Worm (Caenorhabditis elegans) whole organism, L1 larva: ENCODE data around the gene Y65A5A.24.

Experiments used
- C04F5.9 ChIP-seq: sonication (generic microtip); optimal IDR thresholded peaks from 2 replicates; lab custom pipeline; 2016; ENCODE audit warnings: missing genetic modification characterization, missing compliant biosample characterization
- C34B4.2 ChIP-seq: sonication (generic microtip); optimal IDR thresholded peaks from 2 replicates; lab custom pipeline; 2017; ENCODE audit warnings: mild to moderate bottlenecking, missing genetic modification characterization, missing compliant biosample characterization
- F16B12.6 ChIP-seq: fragments of 150-350 bp; optimal IDR thresholded peaks from 2 replicates; lab custom pipeline; 2014; ENCODE audit warnings: missing biosample characterization, missing genetic modification characterization
- Y116A8C.19 ChIP-seq: sonication (generic microtip); optimal IDR thresholded peaks from 2 replicates; lab custom pipeline; 2016; ENCODE audit warnings: missing compliant biosample characterization, missing genetic modification characterization, borderline replicate concordance
- alr-1 ChIP-seq: fragments of 200-800 bp; sonication (Bioruptor generic); optimal IDR thresholded peaks from 2 replicates; lab custom pipeline; 2018; ENCODE audit warnings: borderline replicate concordance, mild to moderate bottlenecking, missing genetic modification characterization, missing compliant biosample characterization
- ama-1 ChIP-seq: fragments of 150-350 bp; optimal IDR thresholded peaks from 2 replicates; lab custom pipeline; 2014
- blmp-1 ChIP-seq: fragments of 150-350 bp; optimal IDR thresholded peaks from 2 replicates; lab custom pipeline; 2014; ENCODE audit warnings: missing biosample characterization, missing genetic modification characterization
- ceh-82 ChIP-seq, 3 experiments: fragments of 150-350 bp in 1 of 3; sonication (generic microtip) in 2 of 3; optimal IDR thresholded peaks; 2 replicates each; lab custom pipeline; 2014 to 2017; ENCODE audit warnings: missing biosample characterization in 3 of 3, missing genetic modification characterization in 3 of 3
- ceh-88 ChIP-seq: fragments of 200-800 bp; sonication (Bioruptor generic); IDR thresholded peaks from 2 replicates; pipeline ENCODE4 v1.3.6; 2022; ENCODE audit warnings: missing genetic modification characterization, missing compliant biosample characterization
- ceh-90 ChIP-seq: sonication (generic microtip); optimal IDR thresholded peaks from 2 replicates; lab custom pipeline; 2016; ENCODE audit warnings: missing genetic modification characterization, missing compliant biosample characterization
- dpl-1 ChIP-seq, 3 experiments: fragments of 150-350 bp in 2 of 3; sonication (generic microtip) in 1 of 3; optimal IDR thresholded peaks; 2 replicates each; lab custom pipeline; 2014 to 2017; ENCODE audit warnings: missing biosample characterization in 3 of 3, missing genetic modification characterization in 3 of 3, missing genetic modification reagents in 3 of 3
- dsc-1 ChIP-seq: sonication (generic microtip); optimal IDR thresholded peaks from 2 replicates; lab custom pipeline; 2016; ENCODE audit warnings: mild to moderate bottlenecking, missing genetic modification characterization, missing compliant biosample characterization
- efl-1 ChIP-seq, 4 experiments: fragments of 150-350 bp; optimal IDR thresholded peaks in 3 of 4; peaks in 1 of 4; 1 replicate in 1 of 4; 2 replicates in 3 of 4; lab custom pipeline; 2014; ENCODE audit warnings: missing biosample characterization in 2 of 4, missing genetic modification characterization in 2 of 4, missing genetic modification reagents in 2 of 4
- egl-27 ChIP-seq, 2 experiments: fragments of 150-350 bp in 1 of 2; sonication (generic microtip); optimal IDR thresholded peaks; 3 replicates each; lab custom pipeline; 2017 to 2018; ENCODE audit warnings: missing biosample characterization in 2 of 2, missing genetic modification characterization in 2 of 2, missing genetic modification reagents in 2 of 2
- fkh-10 ChIP-seq: sonication (generic microtip); optimal IDR thresholded peaks from 2 replicates; lab custom pipeline; 2017; ENCODE audit warnings: missing biosample characterization, missing genetic modification reagents, missing genetic modification characterization
- fos-1 ChIP-seq: fragments of 150-350 bp; optimal IDR thresholded peaks from 2 replicates; lab custom pipeline; 2014; ENCODE audit warnings: missing biosample characterization, missing genetic modification characterization
- isw-1 ChIP-seq: fragments of 200-800 bp; sonication (Bioruptor generic); IDR thresholded peaks from 2 replicates; pipeline ENCODE4 v1.3.6; 2022; ENCODE audit warnings: missing genetic modification characterization, missing compliant biosample characterization
- jun-1 ChIP-seq: fragments of 150-350 bp; optimal IDR thresholded peaks from 2 replicates; lab custom pipeline; 2014; ENCODE audit warnings: missing biosample characterization, missing genetic modification reagents, missing genetic modification characterization
- lin-13 ChIP-seq: fragments of 150-350 bp; optimal IDR thresholded peaks from 2 replicates; lab custom pipeline; 2014; ENCODE audit warnings: missing biosample characterization, missing genetic modification reagents, missing genetic modification characterization
- lin-15B ChIP-seq: fragments of 150-350 bp; sonication (generic microtip); optimal IDR thresholded peaks from 3 replicates; lab custom pipeline; 2014; ENCODE audit warnings: missing biosample characterization, missing genetic modification characterization
- lin-39 ChIP-seq: fragments of 150-350 bp; optimal IDR thresholded peaks from 2 replicates; lab custom pipeline; 2014; ENCODE audit warnings: missing biosample characterization, missing genetic modification reagents, missing genetic modification characterization
- lir-3 ChIP-seq: sonication (generic microtip); optimal IDR thresholded peaks from 2 replicates; lab custom pipeline; 2016; ENCODE audit warnings: mild to moderate bottlenecking, missing genetic modification characterization, moderate library complexity, missing compliant biosample characterization; ENCODE audit not compliant: poor library complexity
- lsy-2 ChIP-seq, 2 experiments: fragments of 150-350 bp; optimal IDR thresholded peaks; 2 replicates each; lab custom pipeline; 2014; ENCODE audit warnings: missing biosample characterization in 2 of 2, missing genetic modification characterization in 2 of 2
- mep-1 ChIP-seq: fragments of 150-350 bp; optimal IDR thresholded peaks from 2 replicates; lab custom pipeline; 2014; ENCODE audit warnings: missing biosample characterization, missing genetic modification characterization
- nhr-19 ChIP-seq: fragments of 200-800 bp; sonication (Bioruptor generic); conservative IDR thresholded peaks from 2 replicates; pipeline ENCODE4 v1.3.6; 2022; ENCODE audit warnings: missing genetic modification characterization, missing compliant biosample characterization
- nhr-28 ChIP-seq: fragments of 150-350 bp; optimal IDR thresholded peaks from 2 replicates; lab custom pipeline; 2014; ENCODE audit warnings: missing biosample characterization, missing genetic modification characterization
- nhr-71 ChIP-seq: sonication (generic microtip); optimal IDR thresholded peaks from 2 replicates; lab custom pipeline; 2016; ENCODE audit warnings: mild to moderate bottlenecking, missing genetic modification characterization, moderate library complexity, missing compliant biosample characterization
- nhr-85 ChIP-seq: sonication (generic microtip); peaks from one replicate; lab custom pipeline; 2016; ENCODE audit warnings: missing genetic modification characterization, inconsistent platforms, missing compliant biosample characterization
- nhr-90 ChIP-seq: sonication (generic microtip); optimal IDR thresholded peaks from 2 replicates; lab custom pipeline; 2016; ENCODE audit warnings: mild to moderate bottlenecking, missing genetic modification characterization, missing compliant biosample characterization; ENCODE audit not compliant: poor library complexity
- pag-3 ChIP-seq: sonication (generic microtip); optimal IDR thresholded peaks from 2 replicates; lab custom pipeline; 2017; ENCODE audit warnings: missing genetic modification characterization, mild to moderate bottlenecking, missing compliant biosample characterization, antibody characterized with exemption, borderline replicate concordance; ENCODE audit not compliant: insufficient read depth
- snu-23 ChIP-seq: sonication (generic microtip); optimal IDR thresholded peaks from 2 replicates; lab custom pipeline; 2016; ENCODE audit warnings: missing genetic modification characterization, missing compliant biosample characterization
- sox-4 ChIP-seq: sonication (generic microtip); optimal IDR thresholded peaks from 2 replicates; lab custom pipeline; 2016; ENCODE audit warnings: missing genetic modification characterization, missing compliant biosample characterization
- sup-37 ChIP-seq: fragments of 200-800 bp; sonication (Bioruptor generic); optimal IDR thresholded peaks from 2 replicates; lab custom pipeline; 2018; ENCODE audit warnings: mild to moderate bottlenecking, missing genetic modification characterization, missing compliant biosample characterization
- swsn-7 ChIP-seq: sonication (generic microtip); optimal IDR thresholded peaks from 2 replicates; lab custom pipeline; 2016; ENCODE audit warnings: missing genetic modification characterization, missing compliant biosample characterization
- tlp-1 ChIP-seq: fragments of 150-350 bp; optimal IDR thresholded peaks from 2 replicates; lab custom pipeline; 2014; ENCODE audit warnings: missing biosample characterization, missing genetic modification characterization
- unc-130 ChIP-seq: fragments of 150-350 bp; optimal IDR thresholded peaks from 2 replicates; lab custom pipeline; 2017; ENCODE audit warnings: missing biosample characterization, missing genetic modification characterization, inconsistent platforms
- unc-30 ChIP-seq: sonication (generic microtip); optimal IDR thresholded peaks from 2 replicates; lab custom pipeline; 2017; ENCODE audit warnings: missing biosample characterization, missing genetic modification characterization
- unc-62 ChIP-seq: fragments of 150-350 bp; optimal IDR thresholded peaks from 2 replicates; lab custom pipeline; 2014; ENCODE audit warnings: missing biosample characterization, missing genetic modification reagents, missing genetic modification characterization
- zag-1 ChIP-seq: fragments of 150-350 bp; optimal IDR thresholded peaks from 2 replicates; lab custom pipeline; 2014; ENCODE audit warnings: missing biosample characterization, missing genetic modification characterization
- zip-4 ChIP-seq: fragments of 200-800 bp; sonication (Bioruptor generic); optimal IDR thresholded peaks from 2 replicates; lab custom pipeline; 2018; ENCODE audit warnings: mild to moderate bottlenecking, missing genetic modification characterization, moderate library complexity, missing compliant biosample characterization
- ztf-11 ChIP-seq, 2 experiments: sonication (generic microtip); optimal IDR thresholded peaks; 2 replicates each; lab custom pipeline; 2016 to 2017; ENCODE audit warnings: missing genetic modification characterization in 2 of 2, missing biosample characterization in 1 of 2, missing compliant biosample characterization in 1 of 2

The Y65A5A.24 gene

DNA sequence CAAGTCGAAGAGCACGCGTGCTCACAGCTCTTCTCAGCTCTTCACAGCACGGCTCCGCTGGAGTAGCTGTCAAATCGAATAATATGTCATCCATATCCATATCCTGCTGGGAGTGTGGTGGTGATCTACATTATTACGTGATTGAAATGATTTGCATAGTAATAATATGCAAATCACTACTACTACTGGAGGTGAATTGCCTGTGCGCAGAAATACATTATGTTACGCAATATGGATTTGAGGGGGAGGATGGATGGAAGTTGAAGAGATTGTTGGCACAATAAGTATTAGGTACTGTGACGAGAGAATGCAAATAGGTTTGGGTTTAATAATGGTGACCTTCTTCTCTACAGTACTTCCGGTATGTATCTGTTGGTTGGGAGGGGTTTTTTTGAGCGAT lies 9.5 kb downstream of the Y65A5A.24 start:
- TF ChIP-seq nhr-85 (tag; lab: Kevin White, UChicago) (peak; percentile 33), nhr-90 (tag; lab: Kevin White, UChicago) (no peak), mep-1 (tag; lab: Kevin White, UChicago) (no peak)
- TF ChIP-seq, all 84 proteins: peak for 1

DNA sequence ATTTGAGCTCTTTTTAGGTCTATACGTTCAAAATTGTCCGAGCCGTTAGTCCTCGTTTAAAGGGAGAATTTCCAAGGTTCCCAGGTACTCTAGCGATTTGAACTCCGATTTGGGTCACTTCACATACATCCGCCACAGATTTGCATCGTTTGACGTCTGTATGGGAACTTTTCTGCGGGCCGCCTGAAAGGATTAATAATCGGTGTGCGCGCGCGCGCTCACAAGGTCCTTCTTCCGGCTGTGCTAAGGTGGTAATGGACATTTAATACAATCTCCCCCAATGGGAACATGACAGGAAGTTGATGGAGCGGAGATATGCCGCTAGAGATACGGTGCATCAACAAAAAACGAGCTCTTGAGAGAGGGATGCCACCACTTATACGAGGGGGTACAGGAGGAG lies 14.0 kb downstream of the Y65A5A.24 start:
- TF ChIP-seq alr-1 (no peak), dsc-1 (tag; lab: Kevin White, UChicago) (no peak), ceh-90 (tag; lab: Kevin White, UChicago) (no peak), nhr-28 (tag; lab: Kevin White, UChicago) (no peak), dpl-1 (GFP tag; optimal IDR thresholded peaks at IDR 0.05; lab: Kevin White, UChicago) (no peak), C04F5.9 (tag; lab: Kevin White, UChicago) (no peak), sup-37 (GFP tag; lab: Kevin White, UChicago) (no peak), isw-1 (GFP tag; lab: Robert Waterston, UW) (no peak), lsy-2 (tag; optimal IDR thresholded peaks at IDR 0.05; lab: Kevin White, UChicago) (no peak), F16B12.6 (tag; lab: Kevin White, UChicago) (no peak), ceh-82 (tag; optimal IDR thresholded peaks at IDR 0.05; lab: Kevin White, UChicago) (no peak), unc-30 (tag; lab: Kevin White, UChicago) (no peak)

DNA sequence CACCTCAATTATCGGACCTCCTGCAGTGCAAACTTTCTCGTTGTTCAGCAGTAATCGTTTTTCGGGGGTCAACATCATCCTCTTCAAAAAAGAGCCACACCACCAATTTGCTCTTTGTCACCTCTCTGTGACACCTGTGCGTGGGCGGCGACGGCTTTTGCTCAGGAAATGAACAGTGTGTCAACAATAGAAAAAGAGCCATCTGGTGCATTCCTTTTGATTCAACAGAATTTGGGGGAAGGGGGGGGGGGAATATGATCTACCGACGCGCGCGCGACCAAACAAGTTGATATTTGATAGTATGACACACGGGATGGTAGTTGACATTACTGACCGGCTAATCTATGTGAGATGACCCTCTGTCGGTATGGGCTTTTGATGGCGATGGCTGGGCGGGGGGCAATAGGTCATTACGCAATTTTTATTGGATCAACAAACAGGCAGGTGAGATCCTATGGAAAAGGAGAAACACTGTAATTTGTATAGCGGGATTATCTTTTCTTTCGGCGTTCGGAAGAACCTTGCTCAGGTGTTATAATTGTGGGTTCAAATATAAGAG lies 16.4 kb downstream of the Y65A5A.24 start:
- TF ChIP-seq egl-27 (tag; optimal IDR thresholded peaks at IDR 0.05; lab: Kevin White, UChicago) (no peak), sox-4 (tag; lab: Kevin White, UChicago) (no peak), isw-1 (GFP tag; lab: Robert Waterston, UW) (no peak), nhr-85 (tag; lab: Kevin White, UChicago) (peak; percentile 51)

DNA sequence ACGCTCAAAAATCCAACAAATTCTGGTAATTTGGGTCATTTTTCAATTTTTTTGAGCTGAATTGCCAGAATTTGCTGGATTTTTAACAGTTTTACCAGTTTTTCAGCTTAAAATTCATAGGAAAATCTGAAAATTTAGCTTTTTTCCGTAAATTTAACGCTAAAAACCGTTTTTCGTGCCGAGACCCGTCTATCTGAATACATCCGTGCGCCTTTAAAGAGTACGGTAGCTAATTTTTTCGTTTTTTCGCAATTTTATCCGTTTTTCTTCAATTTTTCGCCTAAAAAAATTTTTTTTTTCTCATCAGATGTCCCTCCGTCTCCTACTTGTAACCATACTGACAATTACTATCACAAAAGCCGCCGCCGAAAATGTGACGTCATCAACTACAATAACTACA lies 17.9 kb downstream of the Y65A5A.24 start, which contains the start of gene Y65A5A.2:
Y65A5A.2 (plus strand) TSS at position 308 of the 400 bp plus-strand sequence.
- TF ChIP-seq C34B4.2 (no peak), efl-1 (optimal IDR thresholded peaks at IDR 0.05; lab: Kevin White, UChicago) (no peak), efl-1 (GFP tag; optimal IDR thresholded peaks at IDR 0.05 in 1 of 2; lab: Kevin White, UChicago) (no peak), lin-15B (tag; lab: Kevin White, UChicago) (no peak), ztf-11 (tag; optimal IDR thresholded peaks at IDR 0.05; lab: Kevin White, UChicago) (no peak), egl-27 (tag; optimal IDR thresholded peaks at IDR 0.05; lab: Kevin White, UChicago) (no peak), zag-1 (tag; lab: Kevin White, UChicago) (no peak), nhr-90 (tag; lab: Kevin White, UChicago) (no peak), jun-1 (tag; lab: Kevin White, UChicago) (no peak), unc-130 (tag; lab: Kevin White, UChicago) (no peak), lsy-2 (tag; optimal IDR thresholded peaks at IDR 0.05; lab: Kevin White, UChicago) (no peak), lir-3 (no peak), snu-23 (no peak), tlp-1 (no peak), nhr-71 (tag; lab: Kevin White, UChicago) (no peak), pag-3 (tag; lab: Kevin White, UChicago) (no peak)

DNA sequence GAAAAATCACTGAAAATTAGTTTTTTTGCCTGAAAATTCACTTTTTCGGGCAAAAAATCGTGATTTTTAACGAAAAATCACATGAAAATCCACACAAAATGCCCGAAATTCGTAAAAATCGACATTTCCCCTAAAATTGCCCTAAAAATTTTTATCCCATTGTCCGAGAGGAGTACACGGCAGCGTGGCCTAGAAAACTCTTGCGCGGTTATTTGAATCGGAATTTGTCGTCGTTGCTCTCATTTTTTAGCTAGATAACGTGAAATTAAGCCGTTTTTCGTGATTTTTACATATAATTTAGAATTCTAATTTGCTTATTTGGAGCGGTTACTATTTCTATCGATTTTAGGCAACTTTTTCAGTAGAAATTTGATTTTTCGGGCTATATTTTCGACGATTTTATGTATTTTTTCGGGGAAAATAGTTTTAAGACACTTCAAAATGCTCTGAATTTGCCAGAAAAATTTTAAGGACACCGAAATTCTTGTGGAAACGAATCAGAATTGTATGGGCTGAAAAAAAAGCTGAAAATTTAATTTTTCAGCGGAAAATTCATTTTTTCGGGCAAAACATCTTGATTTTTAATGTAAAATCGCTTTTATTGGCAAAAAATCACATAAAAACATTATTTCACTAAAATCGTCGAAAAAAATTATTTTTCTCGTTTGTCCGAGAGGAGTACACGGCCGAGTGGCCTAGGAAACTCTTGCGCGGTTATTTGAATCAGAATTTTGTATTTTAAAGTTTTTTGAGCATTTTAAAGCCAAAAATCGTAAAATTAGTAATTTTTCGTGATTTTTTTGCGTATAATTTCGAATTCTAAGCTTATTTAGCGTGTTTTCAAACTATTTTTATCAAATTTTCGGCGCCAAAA lies 21.6 kb downstream of the Y65A5A.24 start:
- TF ChIP-seq ama-1 (lab: Kevin White, UChicago), result no peak
- peak; percentile 82 for TF ChIP-seq zip-4 (GFP tag; lab: Kevin White, UChicago)
- TF ChIP-seq nhr-19 (GFP tag; lab: Robert Waterston, UW), result peak; percentile 82
- no peak for TF ChIP-seq tlp-1
- no peak for TF ChIP-seq fkh-10
- peak; percentile 51 for TF ChIP-seq lin-13 (GFP tag; lab: Kevin White, UChicago)
- peak; percentile 90 for TF ChIP-seq C04F5.9 (tag; lab: Kevin White, UChicago)
- TF ChIP-seq C34B4.2, result peak; percentile 41
- TF ChIP-seq lsy-2 (tag; optimal IDR thresholded peaks at IDR 0.05; lab: Kevin White, UChicago), result peak; percentile 74 to 81
- peak; percentile 74 for TF ChIP-seq lin-39 (tag; lab: Kevin White, UChicago)
- TF ChIP-seq fos-1 (tag; lab: Kevin White, UChicago), result peak; percentile 44
- TF ChIP-seq blmp-1, result peak; percentile 42
- peak; percentile 62 for TF ChIP-seq unc-130 (tag; lab: Kevin White, UChicago)
- TF ChIP-seq Y116A8C.19 (tag; lab: Kevin White, UChicago), result peak; percentile 85
- no peak for TF ChIP-seq unc-62 (GFP tag; lab: Kevin White, UChicago)
- TF ChIP-seq swsn-7, result peak; percentile 88
- no peak for TF ChIP-seq nhr-28 (tag; lab: Kevin White, UChicago)
- TF ChIP-seq ceh-88, result peak; percentile 77
